Fruit fly (Drosophila melanogaster) whole organism, adult: ENCODE data around the gene CG8173.

Source experiments
- CG14711 ChIP-seq: fragments of 200-800 bp; sonication (Bioruptor generic); optimal IDR thresholded peaks from 2 replicates; lab custom pipeline; 2018; ENCODE audit warnings: missing biosample characterization, mild to moderate bottlenecking, missing genetic modification characterization, moderate library complexity
- CG1620 ChIP-seq: fragments of 200-800 bp; sonication (Bioruptor generic); optimal IDR thresholded peaks from 2 replicates; lab custom pipeline; 2016; ENCODE audit warnings: missing biosample characterization, missing genetic modification characterization
- CG5204 ChIP-seq: fragments of 200-800 bp; sonication (Bioruptor generic); optimal IDR thresholded peaks from 2 replicates; lab custom pipeline; 2016; ENCODE audit warnings: missing biosample characterization, missing genetic modification characterization
- Hr96 ChIP-seq: fragments of 200-800 bp; sonication (Bioruptor generic); optimal IDR thresholded peaks from 2 replicates; lab custom pipeline; 2016; ENCODE audit warnings: missing biosample characterization, missing genetic modification characterization
- Mnt ChIP-seq: fragments of 200-800 bp; sonication (Bioruptor generic); optimal IDR thresholded peaks from 2 replicates; lab custom pipeline; 2016; ENCODE audit warnings: missing biosample characterization, mild to moderate bottlenecking, missing genetic modification characterization
- bab1 ChIP-seq: fragments of 200-800 bp; sonication (Bioruptor generic); optimal IDR thresholded peaks from 3 replicates; lab custom pipeline; 2019; ENCODE audit warnings: missing biosample characterization, mild to moderate bottlenecking, missing genetic modification characterization, moderate library complexity
- cic ChIP-seq: fragments of 200-800 bp; sonication (Bioruptor generic); optimal IDR thresholded peaks from 2 replicates; lab custom pipeline; 2017; ENCODE audit warnings: missing biosample characterization, mild to moderate bottlenecking, missing genetic modification characterization, moderate library complexity
- kay ChIP-seq: fragments of 200-800 bp; sonication (Bioruptor generic); peaks from one replicate; lab custom pipeline; 2016; ENCODE audit warnings: missing biosample characterization, missing genetic modification characterization, borderline replicate concordance
- ovo ChIP-seq: fragments of 200-800 bp; sonication (Bioruptor generic); optimal IDR thresholded peaks from 2 replicates; lab custom pipeline; 2016; ENCODE audit warnings: missing biosample characterization, missing genetic modification characterization
- pad ChIP-seq: fragments of 200-800 bp; sonication (Bioruptor generic); optimal IDR thresholded peaks from 3 replicates; lab custom pipeline; 2017; ENCODE audit warnings: missing biosample characterization, missing genetic modification characterization, mild to moderate bottlenecking, moderate library complexity, missing genetic modification reagents
- tj ChIP-seq: fragments of 200-800 bp; sonication (Bioruptor generic); optimal IDR thresholded peaks from 3 replicates; lab custom pipeline; 2017; ENCODE audit warnings: missing biosample characterization, mild to moderate bottlenecking, missing genetic modification characterization, moderate library complexity
- toe ChIP-seq: fragments of 200-800 bp; sonication (Bioruptor generic); optimal IDR thresholded peaks from 2 replicates; lab custom pipeline; 2016; ENCODE audit warnings: missing biosample characterization, missing genetic modification characterization

dm6 chrX:17728338-17728737 lies 18.9 kb upstream of the CG8173 start:
- TF ChIP-seq Mnt, result no peak
- TF ChIP-seq CG1620, result no peak
- TF ChIP-seq toe, result no peak
- TF ChIP-seq cic (GFP tag; lab: Kevin White, UChicago), result no peak
- TF ChIP-seq kay (GFP tag; lab: Kevin White, UChicago), result no peak
- no peak for TF ChIP-seq ovo
- no peak for TF ChIP-seq pad
- no peak for TF ChIP-seq Hr96 (GFP tag; lab: Kevin White, UChicago)
- TF ChIP-seq tj (GFP tag; lab: Kevin White, UChicago), result no peak
- no peak for TF ChIP-seq bab1 (GFP tag; lab: Kevin White, UChicago)
- TF ChIP-seq CG14711 (tag; lab: Kevin White, UChicago), result no peak
- no peak for TF ChIP-seq CG5204
